Fruit fly (Drosophila melanogaster): ENCODE data around the gene Sec16.

Sec16 gene

dm6 chrX:12591223-12592120, 4.4 kb upstream of the Sec16 start (continued):
- no peak for TF ChIP-seq Max (GFP tag; optimal IDR thresholded peaks at IDR 0.05)
- TF ChIP-seq CG4424 (GFP tag; optimal IDR thresholded peaks at IDR 0.05) = peak; percentile 38
- TF ChIP-seq B-H2 (GFP tag; optimal IDR thresholded peaks at IDR 0.05) = no peak
- TF ChIP-seq fru (optimal IDR thresholded peaks at IDR 0.05) = no peak
- TF ChIP-seq tio (GFP tag; optimal IDR thresholded peaks at IDR 0.05) = no peak
- peak; percentile 64 for TF ChIP-seq MESR4 (GFP tag; optimal IDR thresholded peaks at IDR 0.05)
- TF ChIP-seq wek (GFP tag; optimal IDR thresholded peaks at IDR 0.05) = no peak
- peak; percentile 37 for TF ChIP-seq CG18599 (GFP tag; optimal IDR thresholded peaks at IDR 0.05)
- TF ChIP-seq CrebB (tag; optimal IDR thresholded peaks at IDR 0.05) = no peak
- TF ChIP-seq caup (GFP tag; optimal IDR thresholded peaks at IDR 0.05; ENCODE audit: severe bottlenecking) = peak; percentile 22
- 0 out of 2 replicates have a peak, but pooled peaks have one; percentile 21 for TF ChIP-seq inv (GFP tag; IDR thresholded peaks at IDR 0.05; ENCODE audit: partially characterized antibody)
- no peak for TF ChIP-seq CG10565 (GFP tag; optimal IDR thresholded peaks at IDR 0.05)
- TF ChIP-seq fd3F (GFP tag; optimal IDR thresholded peaks at IDR 0.05) = no peak
- TF ChIP-seq oc (tag; optimal IDR thresholded peaks at IDR 0.05) = peak; percentile 3
- TF ChIP-seq CG13624 (GFP tag; optimal IDR thresholded peaks at IDR 0.05) = peak; percentile 12
- TF ChIP-seq Gug (GFP tag; IDR thresholded peaks at IDR 0.05) = no peak
- no peak for TF ChIP-seq CG7963 (GFP tag; IDR thresholded peaks at IDR 0.05; ENCODE audit: partially characterized antibody)
- TF ChIP-seq Six4 (GFP tag; optimal IDR thresholded peaks at IDR 0.05) = peak; percentile 67
- no peak for TF ChIP-seq CG5245 (GFP tag; optimal IDR thresholded peaks at IDR 0.05)
- peak; percentile 40 for TF ChIP-seq Sox102F (GFP tag; optimal IDR thresholded peaks at IDR 0.05)
- TF ChIP-seq bab2 (GFP tag; optimal IDR thresholded peaks at IDR 0.05) = peak; percentile 14
- no peak for TF ChIP-seq Hmr (GFP tag; optimal IDR thresholded peaks at IDR 0.05)
- TF ChIP-seq Myb (GFP tag; optimal IDR thresholded peaks at IDR 0.05) = no peak
- no peak for TF ChIP-seq CG3838 (GFP tag; optimal IDR thresholded peaks at IDR 0.05)
- no peak for TF ChIP-seq CG12299 (tag; optimal IDR thresholded peaks at IDR 0.05)
- no peak for TF ChIP-seq trem (tag; optimal IDR thresholded peaks at IDR 0.05)
- peak; percentile 56 for TF ChIP-seq CG5180 (GFP tag; optimal IDR thresholded peaks at IDR 0.05)
- no peak for TF ChIP-seq bigmax (GFP tag; optimal IDR thresholded peaks at IDR 0.05)
- peak; percentile 14; the same call in 1 of the 2 replicates for TF ChIP-seq nerfin-2 (GFP tag; IDR thresholded peaks at IDR 0.05; ENCODE audit: partially characterized antibody)
- TF ChIP-seq Fer2 (tag; optimal IDR thresholded peaks at IDR 0.05) = no peak
- peak; percentile 59 for TF ChIP-seq CG13775 (GFP tag; optimal IDR thresholded peaks at IDR 0.05)
- peak; percentile 38 for TF ChIP-seq unpg (GFP tag; optimal IDR thresholded peaks at IDR 0.05)
- TF ChIP-seq kni (GFP tag; optimal IDR thresholded peaks at IDR 0.05) = peak; percentile 56
- no peak for TF ChIP-seq corto (GFP tag; optimal IDR thresholded peaks at IDR 0.05)
- TF ChIP-seq grn (GFP tag; optimal IDR thresholded peaks at IDR 0.05) = no peak
- TF ChIP-seq fd64A (GFP tag; optimal IDR thresholded peaks at IDR 0.05) = peak; percentile 47
- TF ChIP-seq Ets65A (GFP tag) = peak; percentile 93
- TF ChIP-seq pb (GFP tag; optimal IDR thresholded peaks at IDR 0.05) = peak; percentile 48
- TF ChIP-seq Rx (GFP tag; IDR thresholded peaks at IDR 0.05) = no peak
- peak; percentile 39 to 62 for TF ChIP-seq bsh (GFP tag; optimal IDR thresholded peaks at IDR 0.05)
- TF ChIP-seq CG32767 (GFP tag; IDR thresholded peaks at IDR 0.05) = no peak
- TF ChIP-seq nom (GFP tag; optimal IDR thresholded peaks at IDR 0.05) = peak; percentile 64
- peak; percentile 69 for TF ChIP-seq CG7556 (GFP tag; optimal IDR thresholded peaks at IDR 0.05)
- peak; percentile 82 for TF ChIP-seq CG8478 (optimal IDR thresholded peaks at IDR 0.05)
- no peak for TF ChIP-seq BEAF-32 (GFP tag; optimal IDR thresholded peaks at IDR 0.05)
- TF ChIP-seq CG3065 (GFP tag; optimal IDR thresholded peaks at IDR 0.05) = no peak
- TF ChIP-seq esg (GFP tag; conservative IDR thresholded peaks at IDR 0.05) = no peak
- no peak for TF ChIP-seq run (tag; optimal IDR thresholded peaks at IDR 0.05)
